Worm (Caenorhabditis elegans) whole organism, L4 larva: Measurements from ENCODE around the gene kvs-5.

ENCODE experiments used
- ceh-82 ChIP-seq: sonication (generic microtip); optimal IDR thresholded peaks from 2 replicates; lab custom pipeline; 2017; ENCODE audit warnings: missing biosample characterization, missing genetic modification characterization
- nhr-77 ChIP-seq: fragments of 150-350 bp; optimal IDR thresholded peaks from 2 replicates; lab custom pipeline; 2014; ENCODE audit warnings: missing biosample characterization, missing genetic modification characterization

DNA sequence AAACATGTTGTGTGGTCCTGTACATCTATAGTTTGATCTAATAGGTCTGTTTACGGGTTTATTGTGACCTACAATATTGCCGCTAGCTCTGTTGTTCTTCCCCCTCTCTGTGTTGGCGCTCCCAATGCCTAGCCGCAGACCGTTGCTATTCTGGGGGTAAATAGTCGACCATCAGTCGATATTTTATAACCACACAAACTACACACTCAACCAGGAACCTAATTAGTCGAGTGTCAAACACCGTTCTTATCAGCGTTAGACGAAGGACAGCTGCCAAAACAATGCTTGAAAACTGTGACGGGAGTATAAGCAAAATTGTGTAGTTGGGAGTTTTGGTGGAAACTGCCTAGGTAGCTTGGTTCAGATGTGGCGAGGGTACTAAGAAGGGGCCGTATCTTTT is 45.8 kb downstream of the kvs-5 start:
- TF ChIP-seq nhr-77 (tag; lab: Kevin White, UChicago) (no peak), ceh-82 (no peak)
